Worm (Caenorhabditis elegans): ENCODE data around the gene T25B9.3.

Gene T25B9.3

DNA sequence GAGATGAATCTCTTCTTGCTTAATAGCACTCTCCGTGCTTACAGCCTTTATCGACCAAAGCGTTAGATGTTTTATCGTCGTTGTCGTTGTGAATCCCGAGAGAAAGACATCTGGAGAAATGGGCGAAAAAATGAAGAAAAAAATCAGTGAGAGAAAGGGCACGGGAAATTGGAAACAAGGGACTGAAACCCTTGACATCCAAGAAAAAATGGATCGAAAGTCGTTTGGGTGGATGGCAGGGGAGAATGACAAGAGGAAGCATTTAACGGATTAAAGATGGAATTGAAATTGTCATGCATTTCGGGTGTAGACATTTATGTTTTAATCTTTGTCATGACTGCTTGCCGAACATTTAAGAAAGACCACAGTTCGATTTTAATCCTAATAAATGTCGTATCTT is 29.2 kb downstream of the T25B9.3 start, which contains the start of gene inpp-1:
TSS of gene inpp-1 (minus strand) at position 101 of the 400 bp plus-strand sequence.
- TF ChIP-seq ceh-18 (tag; optimal IDR thresholded peaks at IDR 0.05) (no peak), unc-42 (tag; optimal IDR thresholded peaks at IDR 0.05) (no peak), pha-4 (tag; optimal IDR thresholded peaks at IDR 0.05) (no peak), ceh-19 (GFP tag; optimal IDR thresholded peaks at IDR 0.05) (no peak), tbx-7 (tag; optimal IDR thresholded peaks at IDR 0.05) (no peak), eyg-1 (tag; optimal IDR thresholded peaks at IDR 0.05) (no peak), hlh-13 (GFP tag; optimal IDR thresholded peaks at IDR 0.05) (no peak), hlh-6 (tag; optimal IDR thresholded peaks at IDR 0.05) (no peak), ceh-6 (GFP tag; optimal IDR thresholded peaks at IDR 0.05) (no peak), ceh-48 (tag; optimal IDR thresholded peaks at IDR 0.05) (no peak), odd-2 (tag; optimal IDR thresholded peaks at IDR 0.05) (no peak), pax-1 (tag; optimal IDR thresholded peaks at IDR 0.05) (no peak), tbx-2 (tag; optimal IDR thresholded peaks at IDR 0.05) (no peak), ceh-9 (tag; optimal IDR thresholded peaks at IDR 0.05) (no peak), Y22D7AL.16 (tag; optimal IDR thresholded peaks at IDR 0.05) (no peak), C08G9.2 (tag; optimal IDR thresholded peaks at IDR 0.05) (no peak), pag-3 (tag; optimal IDR thresholded peaks at IDR 0.05; ENCODE audit: borderline replicate concordance) (no peak)

ce11 chrIV:10777076-10777475 is 32.5 kb downstream of the T25B9.3 start:
- TF ChIP-seq ama-1 (optimal IDR thresholded peaks at IDR 0.05) (no peak), hlh-6 (tag; optimal IDR thresholded peaks at IDR 0.05) (no peak), ceh-22 (tag; optimal IDR thresholded peaks at IDR 0.05) (no peak), K02D7.2 (tag; optimal IDR thresholded peaks at IDR 0.05) (no peak), pqm-1 (tag; optimal IDR thresholded peaks at IDR 0.05) (no peak), ceh-2 (tag; optimal IDR thresholded peaks at IDR 0.05) (no peak), dve-1 (tag; optimal IDR thresholded peaks at IDR 0.05) (no peak), ceh-31 (tag; optimal IDR thresholded peaks at IDR 0.05) (no peak)

DNA sequence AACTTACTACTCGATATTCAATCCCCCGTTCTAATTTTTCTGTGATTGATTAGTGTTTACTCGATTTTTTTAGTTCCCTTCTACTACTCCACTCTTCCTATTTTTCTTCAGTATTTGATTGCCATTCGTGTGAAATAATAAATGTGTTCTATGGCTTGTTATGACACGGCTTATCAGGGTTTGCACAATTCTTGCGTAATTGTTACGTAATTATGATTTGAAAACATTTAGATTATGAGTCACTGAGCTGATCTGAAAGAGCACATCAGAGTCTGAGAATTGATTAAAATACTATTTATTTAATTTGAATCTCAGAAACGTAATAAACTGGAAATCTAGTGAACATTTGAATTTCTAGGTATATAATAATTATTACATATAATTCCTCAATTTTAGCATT is 33.0 kb downstream of the T25B9.3 start:
- TF ChIP-seq elt-2 (tag; optimal IDR thresholded peaks at IDR 0.05) = peak; percentile 89
- no peak for TF ChIP-seq unc-42 (tag; optimal IDR thresholded peaks at IDR 0.05)
- TF ChIP-seq ceh-2 (tag; optimal IDR thresholded peaks at IDR 0.05) = no peak

- TF ChIP-seq elt-2 (tag; optimal IDR thresholded peaks at IDR 0.05) (no peak), npax-4 (tag; optimal IDR thresholded peaks at IDR 0.05) (no peak), ttx-3 (tag; optimal IDR thresholded peaks at IDR 0.05) (no peak)
Observed at ce11 chrIV:10778582-10778981, 34.0 kb downstream of the T25B9.3 start.

DNA sequence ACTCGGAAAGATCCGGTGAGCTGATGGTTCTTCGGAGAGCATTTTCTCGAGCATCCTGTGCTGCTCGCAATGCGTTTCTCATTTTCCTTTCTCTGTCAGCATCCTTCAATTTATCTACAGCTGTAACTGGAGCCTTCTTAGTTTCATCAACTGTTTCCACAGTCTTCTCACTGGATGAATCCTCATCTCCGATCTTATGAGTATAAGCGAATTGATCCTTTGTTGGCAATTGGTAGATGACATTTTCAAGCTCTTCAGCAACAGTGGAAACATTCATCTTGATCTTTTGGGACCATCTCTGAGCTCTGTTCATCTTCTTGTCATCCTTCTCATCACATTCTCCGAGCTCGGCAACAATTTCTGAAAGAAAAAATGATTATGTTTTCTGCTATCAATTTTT is 34.8 kb downstream of the T25B9.3 start:
- no peak for TF ChIP-seq ceh-34 (tag; optimal IDR thresholded peaks at IDR 0.05)
- no peak for TF ChIP-seq hlh-6 (tag; optimal IDR thresholded peaks at IDR 0.05)
- TF ChIP-seq rnt-1 (tag; optimal IDR thresholded peaks at IDR 0.05) = no peak
- TF ChIP-seq unc-42 (tag; optimal IDR thresholded peaks at IDR 0.05) = no peak
- no peak for TF ChIP-seq C38D4.7 (GFP tag; optimal IDR thresholded peaks at IDR 0.05)
- TF ChIP-seq ceh-30 (tag; optimal IDR thresholded peaks at IDR 0.05) = no peak
- TF ChIP-seq fkh-6 (tag; optimal IDR thresholded peaks at IDR 0.05) = no peak
- TF ChIP-seq sox-4 (tag; optimal IDR thresholded peaks at IDR 0.05) = no peak
- no peak for TF ChIP-seq tbx-7 (tag; optimal IDR thresholded peaks at IDR 0.05)
- no peak for TF ChIP-seq ref-2 (tag; optimal IDR thresholded peaks at IDR 0.05)
- no peak for TF ChIP-seq hlh-13 (GFP tag; optimal IDR thresholded peaks at IDR 0.05)
- no peak for TF ChIP-seq pha-4 (tag; optimal IDR thresholded peaks at IDR 0.05)
- no peak for TF ChIP-seq elt-4 (tag; optimal IDR thresholded peaks at IDR 0.05)
- no peak for TF ChIP-seq unc-55 (GFP tag; optimal IDR thresholded peaks at IDR 0.05)

Data from whole organism, late embryonic.